Worm (Caenorhabditis elegans): ENCODE data around the gene nep-6.

DNA sequence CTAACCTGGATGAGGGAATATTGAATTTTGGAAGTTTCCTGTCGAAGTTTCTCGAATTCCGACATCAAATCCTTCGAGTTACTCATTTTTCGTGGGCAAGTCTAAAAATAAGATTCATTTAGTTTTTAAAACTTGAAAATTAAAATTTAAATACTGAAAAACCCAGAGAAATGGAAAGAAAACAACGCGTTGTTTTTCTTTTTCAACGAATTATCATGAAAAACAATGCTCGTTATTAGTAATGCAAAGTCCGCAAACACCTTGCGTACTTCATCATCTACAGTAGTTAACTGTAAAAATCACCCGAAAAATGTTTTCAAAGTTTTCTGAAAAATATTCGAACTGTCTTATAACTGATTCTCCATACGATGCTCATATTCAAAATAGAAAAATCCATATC, 27.7 kb downstream of the nep-6 start, which contains the start of gene C16C8.4:
- no peak for TF ChIP-seq hmbx-1 (tag; optimal IDR thresholded peaks at IDR 0.05)
- no peak for TF ChIP-seq ama-1 (optimal IDR thresholded peaks at IDR 0.05)
- no peak for TF ChIP-seq B0310.2 (tag; optimal IDR thresholded peaks at IDR 0.05)
- TF ChIP-seq hmg-4 (GFP tag; optimal IDR thresholded peaks at IDR 0.05): no peak
- TF ChIP-seq ceh-13 (GFP tag; optimal IDR thresholded peaks at IDR 0.05): no peak
- no peak for TF ChIP-seq aly-1 (tag; optimal IDR thresholded peaks at IDR 0.05)

All from whole organism, early embryonic.